Fruit fly (Drosophila melanogaster): ENCODE data around the gene MED27.

- TF ChIP-seq Dll (optimal IDR thresholded peaks at IDR 0.05) (no peak), CG8478 (optimal IDR thresholded peaks at IDR 0.05) (no peak), psq (optimal IDR thresholded peaks at IDR 0.05) (no peak), usp (GFP tag; optimal IDR thresholded peaks at IDR 0.05) (no peak), pan (optimal IDR thresholded peaks at IDR 0.05) (no peak), EcR (GFP tag; optimal IDR thresholded peaks at IDR 0.05) (no peak)
Observed at dm6 chr3R:5689626-5690025, 34.7 kb downstream of the MED27 start.
